Worm (Caenorhabditis elegans): ENCODE measurements around the gene clec-213.

ce11 chrV:7587637-7588036, 17.3 kb upstream of the clec-213 start, which contains the start of the genes F19F10.11 and C50E3.5:
- TF ChIP-seq fkh-10 (GFP tag; optimal IDR thresholded peaks at IDR 0.05) (no peak), nhr-43 (tag; optimal IDR thresholded peaks at IDR 0.05; ENCODE audit: poor library complexity, severe bottlenecking) (peak; percentile 42), ama-1 (optimal IDR thresholded peaks at IDR 0.05) (no peak), lin-39 (tag; optimal IDR thresholded peaks at IDR 0.05) (no peak), nhr-237 (tag; optimal IDR thresholded peaks at IDR 0.05) (no peak), tbx-2 (tag; optimal IDR thresholded peaks at IDR 0.05) (no peak), ztf-4 (tag; optimal IDR thresholded peaks at IDR 0.05) (no peak), unc-62 (GFP tag; optimal IDR thresholded peaks at IDR 0.05) (no peak), unc-39 (tag; optimal IDR thresholded peaks at IDR 0.05) (no peak), fos-1 (tag; optimal IDR thresholded peaks at IDR 0.05) (no peak), nhr-23 (tag; optimal IDR thresholded peaks at IDR 0.05) (peak; percentile 43), nhr-76 (tag; optimal IDR thresholded peaks at IDR 0.05) (no peak)
